Worm (Caenorhabditis elegans) whole organism, L2 larva: Measurements from ENCODE around the gene F15B9.6.

ENCODE experiments used
- C34F6.9 ChIP-seq: fragments of 150-350 bp; optimal IDR thresholded peaks from 2 replicates; lab custom pipeline; 2014; ENCODE audit warnings: missing biosample characterization, missing genetic modification characterization
- R02D3.7 ChIP-seq: fragments of 150-350 bp; optimal IDR thresholded peaks from 2 replicates; lab custom pipeline; 2014; ENCODE audit warnings: missing biosample characterization, missing genetic modification characterization
- Y55F3AM.14 ChIP-seq: fragments of 200-800 bp; sonication (Bioruptor generic); optimal IDR thresholded peaks from 2 replicates; lab custom pipeline; 2018; ENCODE audit warnings: mild to moderate bottlenecking, missing genetic modification characterization, missing compliant biosample characterization
- ZK546.5 ChIP-seq: sonication (generic microtip); optimal IDR thresholded peaks from 2 replicates; lab custom pipeline; 2017; ENCODE audit warnings: missing biosample characterization, missing genetic modification characterization
- ama-1 ChIP-seq: fragments of 150-350 bp; optimal IDR thresholded peaks from 2 replicates; lab custom pipeline; 2018; ENCODE audit warnings: inconsistent platforms
- blmp-1 ChIP-seq: sonication (generic microtip); optimal IDR thresholded peaks from 2 replicates; lab custom pipeline; 2017; ENCODE audit warnings: missing genetic modification characterization, mild to moderate bottlenecking, missing compliant biosample characterization, antibody characterized with exemption, moderate library complexity; ENCODE audit not compliant: insufficient read depth
- crh-2 ChIP-seq: sonication (generic microtip); optimal IDR thresholded peaks from 2 replicates; lab custom pipeline; 2017; ENCODE audit warnings: missing biosample characterization, missing genetic modification characterization
- egl-27 ChIP-seq: sonication (generic microtip); optimal IDR thresholded peaks from 3 replicates; lab custom pipeline; 2017; ENCODE audit warnings: missing biosample characterization, missing genetic modification reagents, missing genetic modification characterization
- elt-3 ChIP-seq: sonication (generic microtip); optimal IDR thresholded peaks from 2 replicates; lab custom pipeline; 2017; ENCODE audit warnings: missing biosample characterization, missing genetic modification characterization
- fos-1 ChIP-seq: fragments of 150-350 bp; optimal IDR thresholded peaks from 2 replicates; lab custom pipeline; 2014; ENCODE audit warnings: missing biosample characterization, missing genetic modification characterization
- gmeb-1 ChIP-seq: fragments of 150-350 bp; optimal IDR thresholded peaks from 2 replicates; lab custom pipeline; 2014; ENCODE audit warnings: missing biosample characterization, missing genetic modification characterization
- lin-13 ChIP-seq: fragments of 150-350 bp; optimal IDR thresholded peaks from 2 replicates; lab custom pipeline; 2014; ENCODE audit warnings: missing biosample characterization, missing genetic modification reagents, missing genetic modification characterization
- lsy-2 ChIP-seq, 2 experiments: fragments of 150-350 bp in 1 of 2; sonication (generic microtip) in 1 of 2; optimal IDR thresholded peaks; 2 replicates each; lab custom pipeline; 2014 to 2017; ENCODE audit warnings: missing biosample characterization in 2 of 2, missing genetic modification characterization in 2 of 2
- mab-5 ChIP-seq: fragments of 150-350 bp; optimal IDR thresholded peaks from 2 replicates; lab custom pipeline; 2014; ENCODE audit warnings: missing biosample characterization, missing genetic modification characterization
- mbf-1 ChIP-seq: sonication (generic microtip); optimal IDR thresholded peaks from 2 replicates; lab custom pipeline; 2017; ENCODE audit warnings: missing biosample characterization, missing genetic modification characterization
- mdl-1 ChIP-seq, 2 experiments: fragments of 150-350 bp in 1 of 2; sonication (generic microtip) in 1 of 2; optimal IDR thresholded peaks; 2 replicates each; lab custom pipeline; 2017; ENCODE audit warnings: missing biosample characterization in 2 of 2, missing genetic modification characterization in 2 of 2
- nhr-11 ChIP-seq: fragments of 150-350 bp; optimal IDR thresholded peaks from 2 replicates; lab custom pipeline; 2014; ENCODE audit warnings: missing biosample characterization, missing genetic modification characterization
- nhr-12 ChIP-seq: fragments of 150-350 bp; optimal IDR thresholded peaks from 2 replicates; lab custom pipeline; 2014; ENCODE audit warnings: missing biosample characterization, missing genetic modification characterization
- nhr-129 ChIP-seq: fragments of 150-350 bp; optimal IDR thresholded peaks from 2 replicates; lab custom pipeline; 2014; ENCODE audit warnings: missing biosample characterization, missing genetic modification characterization
- nhr-21 ChIP-seq: fragments of 150-350 bp; optimal IDR thresholded peaks from 2 replicates; lab custom pipeline; 2014; ENCODE audit warnings: missing biosample characterization, missing genetic modification characterization
- nhr-23 ChIP-seq: fragments of 150-350 bp; optimal IDR thresholded peaks from 2 replicates; lab custom pipeline; 2014; ENCODE audit warnings: missing biosample characterization, missing genetic modification reagents, missing genetic modification characterization
- nhr-25 ChIP-seq: fragments of 150-350 bp; sonication (generic microtip); optimal IDR thresholded peaks from 3 replicates; lab custom pipeline; 2014; ENCODE audit warnings: missing biosample characterization, missing genetic modification characterization
- nhr-6 ChIP-seq: fragments of 150-350 bp; optimal IDR thresholded peaks from 2 replicates; lab custom pipeline; 2014; ENCODE audit warnings: missing biosample characterization, missing genetic modification characterization
- nhr-77 ChIP-seq: fragments of 150-350 bp; optimal IDR thresholded peaks from 2 replicates; lab custom pipeline; 2014; ENCODE audit warnings: missing biosample characterization, missing genetic modification characterization
- peb-1 ChIP-seq: fragments of 150-350 bp; optimal IDR thresholded peaks from 2 replicates; lab custom pipeline; 2014; ENCODE audit warnings: missing biosample characterization, missing genetic modification characterization
- skn-1 ChIP-seq: sonication (generic microtip); optimal IDR thresholded peaks from 2 replicates; lab custom pipeline; 2017; ENCODE audit warnings: missing biosample characterization, missing genetic modification characterization
- sma-3 ChIP-seq: sonication (generic microtip); optimal IDR thresholded peaks from 2 replicates; lab custom pipeline; 2016; ENCODE audit warnings: missing genetic modification reagents, missing genetic modification characterization, missing compliant biosample characterization
- unc-55 ChIP-seq: fragments of 150-350 bp; sonication (generic microtip); optimal IDR thresholded peaks from 3 replicates; lab custom pipeline; 2014; ENCODE audit warnings: missing biosample characterization, missing genetic modification reagents, missing genetic modification characterization
- zag-1 ChIP-seq: fragments of 150-350 bp; optimal IDR thresholded peaks from 2 replicates; lab custom pipeline; 2014; ENCODE audit warnings: missing biosample characterization, missing genetic modification characterization
- ztf-1 ChIP-seq: fragments of 200-800 bp; sonication (Bioruptor generic); conservative IDR thresholded peaks from 2 replicates; pipeline ENCODE4 v1.3.6; 2022; ENCODE audit warnings: missing genetic modification characterization, missing compliant biosample characterization
- ztf-11 ChIP-seq: sonication (generic microtip); optimal IDR thresholded peaks from 2 replicates; lab custom pipeline; 2017; ENCODE audit warnings: missing biosample characterization, missing genetic modification characterization
- ztf-4 ChIP-seq: fragments of 150-350 bp; optimal IDR thresholded peaks from 2 replicates; lab custom pipeline; 2014; ENCODE audit warnings: missing biosample characterization, missing genetic modification characterization

The F15B9.6 gene

ce11 chrV:12974047-12974446, 39.9 kb upstream of the F15B9.6 start:
- TF ChIP-seq nhr-25 (tag; lab: Kevin White, UChicago) (no peak), mdl-1 (tag; optimal IDR thresholded peaks at IDR 0.05; lab: Kevin White, UChicago) (no peak), crh-2 (no peak), lsy-2 (tag; optimal IDR thresholded peaks at IDR 0.05; lab: Kevin White, UChicago) (no peak), C34F6.9 (tag; lab: Kevin White, UChicago) (no peak), sma-3 (no peak), blmp-1 (tag; lab: Kevin White, UChicago) (no peak), mab-5 (tag; lab: Kevin White, UChicago) (no peak), gmeb-1 (tag; lab: Kevin White, UChicago) (no peak), zag-1 (tag; lab: Kevin White, UChicago) (no peak), peb-1 (tag; lab: Kevin White, UChicago) (no peak), egl-27 (tag; lab: Kevin White, UChicago) (no peak)
- TF ChIP-seq, all 48 proteins: peak for 0

ce11 chrV:12987061-12987460, 26.9 kb upstream of the F15B9.6 start, which contains the start of gene shw-3:
shw-3 (minus strand) TSS chrV:12987161.
- no peak for TF ChIP-seq nhr-23 (tag; lab: Kevin White, UChicago)
- TF ChIP-seq Y55F3AM.14 (GFP tag; lab: Kevin White, UChicago), result no peak
- TF ChIP-seq mbf-1 (tag; lab: Kevin White, UChicago), result no peak
- TF ChIP-seq mab-5 (tag; lab: Kevin White, UChicago), result no peak

- TF ChIP-seq lin-13 (no peak), ZK546.5 (tag; lab: Kevin White, UChicago) (no peak), mab-5 (tag; lab: Kevin White, UChicago) (no peak), mbf-1 (tag; lab: Kevin White, UChicago) (no peak), Y55F3AM.14 (GFP tag; lab: Kevin White, UChicago) (no peak), fos-1 (no peak), nhr-6 (tag; lab: Kevin White, UChicago) (no peak), R02D3.7 (tag; lab: Kevin White, UChicago) (no peak), nhr-129 (tag; lab: Kevin White, UChicago) (no peak), egl-27 (tag; lab: Kevin White, UChicago) (no peak), lsy-2 (tag; optimal IDR thresholded peaks at IDR 0.05; lab: Kevin White, UChicago) (no peak)
These were observed 25.7 kb upstream of the F15B9.6 start, which contains the start of gene F15B9.8 for ce11 chrV:12988256-12988655. F15B9.8 (plus strand) TSS chrV:12988556.

- TF ChIP-seq sma-3, result no peak
- TF ChIP-seq nhr-25 (tag; lab: Kevin White, UChicago), result peak; percentile 77
These were observed 21.1 kb upstream of the F15B9.6 start, which contains the start of the genes F15B9.11 and dsl-7 for ce11 chrV:12992891-12993290. F15B9.11 (minus strand) TSS chrV:12992895. dsl-7 (plus strand) TSS chrV:12993150.

DNA sequence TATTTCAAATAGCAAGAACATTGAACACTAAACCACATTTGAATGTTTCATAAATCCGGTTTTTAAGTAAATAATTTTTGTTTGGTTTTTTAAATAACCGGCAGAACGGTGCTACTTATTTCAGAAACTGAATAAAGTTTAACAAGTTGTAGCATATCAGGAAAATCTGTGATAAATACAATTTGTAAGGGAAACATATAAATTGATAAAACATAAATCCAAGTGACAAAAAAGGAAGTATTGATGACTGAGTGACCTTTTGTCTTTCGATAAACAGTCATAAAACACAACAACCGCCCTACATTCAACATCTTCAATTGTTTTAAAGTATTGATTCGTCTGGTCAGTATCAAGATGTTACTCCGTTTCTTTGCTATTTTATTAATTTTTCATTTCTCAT, 18.7 kb upstream of the F15B9.6 start, which contains the start of gene far-5:
Gene far-5 (plus strand): TSS at position 301 of the 400 bp plus-strand sequence.
- TF ChIP-seq elt-3 (tag; lab: Kevin White, UChicago) (no peak), ztf-11 (tag; lab: Kevin White, UChicago) (no peak), nhr-21 (tag; lab: Kevin White, UChicago) (no peak), mbf-1 (tag; lab: Kevin White, UChicago) (no peak), mdl-1 (tag; optimal IDR thresholded peaks at IDR 0.05; lab: Kevin White, UChicago) (no peak), ZK546.5 (tag; lab: Kevin White, UChicago) (no peak), nhr-23 (tag; lab: Kevin White, UChicago) (no peak), nhr-12 (tag; lab: Kevin White, UChicago) (no peak), egl-27 (tag; lab: Kevin White, UChicago) (no peak), ztf-1 (GFP tag; lab: Robert Waterston, UW) (no peak), nhr-11 (tag; lab: Kevin White, UChicago) (no peak)
- TF ChIP-seq, all 48 proteins: peak for 0

DNA sequence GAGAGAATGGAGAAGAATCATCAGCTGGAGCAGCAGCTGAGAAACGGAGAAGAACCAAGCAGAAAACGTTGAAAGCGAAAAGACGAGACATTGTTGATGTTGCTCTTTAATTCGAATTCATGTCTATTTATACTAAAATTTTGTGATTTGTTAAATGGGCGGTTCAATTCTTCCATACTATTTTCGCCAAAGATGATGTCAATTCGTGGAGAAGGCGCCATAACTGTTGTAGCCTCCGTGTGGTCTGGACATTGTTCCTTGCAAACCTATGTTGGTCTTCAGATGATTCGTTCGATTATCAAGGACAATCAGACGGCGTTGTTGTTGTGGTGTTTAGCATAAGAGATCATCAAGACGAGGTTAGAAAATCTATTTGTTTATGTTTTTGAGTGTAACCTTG, 16.5 kb upstream of the F15B9.6 start, which contains the start of gene far-3:
Gene far-3 (minus strand): TSS at position 101 of the 400 bp plus-strand sequence.
- TF ChIP-seq unc-55 (GFP tag; lab: Kevin White, UChicago), result no peak
- no peak for TF ChIP-seq nhr-6 (tag; lab: Kevin White, UChicago)
- TF ChIP-seq mab-5 (tag; lab: Kevin White, UChicago), result no peak
- no peak for TF ChIP-seq lsy-2 (tag; optimal IDR thresholded peaks at IDR 0.05; lab: Kevin White, UChicago)
- TF ChIP-seq ama-1 (lab: Kevin White, UChicago), result no peak
- TF ChIP-seq mbf-1 (tag; lab: Kevin White, UChicago), result no peak
- TF ChIP-seq skn-1 (tag; lab: Kevin White, UChicago), result no peak
- TF ChIP-seq fos-1, result no peak
- TF ChIP-seq nhr-77 (tag; lab: Kevin White, UChicago), result no peak
- TF ChIP-seq blmp-1 (tag; lab: Kevin White, UChicago), result no peak
- TF ChIP-seq sma-3, result no peak
- TF ChIP-seq ztf-4 (tag; lab: Kevin White, UChicago), result no peak
